Worm (Caenorhabditis elegans): ENCODE results near the gene srxa-4.

srxa-4 gene

DNA sequence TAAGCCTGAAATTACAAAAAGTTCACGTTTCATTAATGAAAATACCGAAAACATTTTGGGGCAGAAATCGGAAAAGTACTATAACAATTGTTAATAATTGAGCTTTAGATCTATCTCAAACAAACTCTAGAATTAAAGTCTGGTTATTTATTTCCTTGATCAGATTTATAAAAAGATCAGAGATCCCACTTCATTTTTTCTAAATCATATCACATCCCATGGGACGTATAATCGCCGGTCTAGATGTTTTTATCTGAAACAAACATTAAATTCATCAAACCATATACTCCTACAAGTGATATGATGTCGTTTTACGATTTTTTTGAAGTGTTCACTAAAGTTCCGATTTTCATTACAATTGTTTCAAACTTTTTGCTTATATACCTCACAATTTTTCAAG is 8.6 kb upstream of the srxa-4 start, which contains the start of gene str-41:
str-41 (plus strand) TSS at position 301 of the 400 bp plus-strand sequence.
- TF ChIP-seq sptf-1 (tag; optimal IDR thresholded peaks at IDR 0.05): no peak
- no peak for TF ChIP-seq ceh-83 (GFP tag; optimal IDR thresholded peaks at IDR 0.05)
- no peak for TF ChIP-seq hlh-1 (tag; optimal IDR thresholded peaks at IDR 0.05)
- no peak for TF ChIP-seq elt-3 (tag; optimal IDR thresholded peaks at IDR 0.05)
- TF ChIP-seq snpc-4 (tag; optimal IDR thresholded peaks at IDR 0.05): no peak
- TF ChIP-seq unc-62 (GFP tag; optimal IDR thresholded peaks at IDR 0.05): no peak
- TF ChIP-seq drap-1 (GFP tag; optimal IDR thresholded peaks at IDR 0.05): no peak
- TF ChIP-seq lin-13 (tag; optimal IDR thresholded peaks at IDR 0.05): no peak
- no peak for TF ChIP-seq unc-39 (tag; optimal IDR thresholded peaks at IDR 0.05)
- TF ChIP-seq M03D4.4 (tag; optimal IDR thresholded peaks at IDR 0.05): no peak
- no peak for TF ChIP-seq blmp-1 (tag; optimal IDR thresholded peaks at IDR 0.05)
- TF ChIP-seq nhr-76 (tag; optimal IDR thresholded peaks at IDR 0.05): no peak
- no peak for TF ChIP-seq pha-4 (tag; optimal IDR thresholded peaks at IDR 0.05)
- TF ChIP-seq ceh-39 (tag; optimal IDR thresholded peaks at IDR 0.05): no peak

- TF ChIP-seq elt-1 (tag; optimal IDR thresholded peaks at IDR 0.05; ENCODE audit: borderline replicate concordance, insufficient read depth) (no peak), mep-1 (tag; optimal IDR thresholded peaks at IDR 0.05) (no peak), drap-1 (GFP tag; optimal IDR thresholded peaks at IDR 0.05) (no peak), mab-5 (tag; optimal IDR thresholded peaks at IDR 0.05) (no peak), nhr-237 (tag; optimal IDR thresholded peaks at IDR 0.05) (no peak), snpc-4 (tag; optimal IDR thresholded peaks at IDR 0.05) (no peak), flh-1 (GFP tag; optimal IDR thresholded peaks at IDR 0.05) (no peak), pha-4 (tag; optimal IDR thresholded peaks at IDR 0.05) (no peak), lin-13 (tag; optimal IDR thresholded peaks at IDR 0.05) (no peak), unc-62 (GFP tag; optimal IDR thresholded peaks at IDR 0.05) (no peak), cnd-1 (tag; optimal IDR thresholded peaks at IDR 0.05) (no peak)
Measured at ce11 chrV:7413107-7413774, 7.0 kb upstream of the srxa-4 start, which contains the start of gene F18E3.11. F18E3.11 (plus strand) TSS chrV:7413482.

ce11 chrV:7414909-7415308 is 5.4 kb upstream of the srxa-4 start, which contains the start of gene F18E3.12:
F18E3.12 (plus strand) TSS chrV:7414985.
- TF ChIP-seq zip-8 (tag; optimal IDR thresholded peaks at IDR 0.05) (no peak), ceh-83 (GFP tag; optimal IDR thresholded peaks at IDR 0.05) (no peak), sptf-1 (tag; optimal IDR thresholded peaks at IDR 0.05) (no peak), unc-39 (tag; optimal IDR thresholded peaks at IDR 0.05) (no peak), nhr-12 (tag; optimal IDR thresholded peaks at IDR 0.05) (no peak), ceh-39 (tag; optimal IDR thresholded peaks at IDR 0.05) (no peak), flh-1 (GFP tag; optimal IDR thresholded peaks at IDR 0.05) (no peak), lin-13 (tag; optimal IDR thresholded peaks at IDR 0.05) (no peak)

- TF ChIP-seq ces-1 (GFP tag; optimal IDR thresholded peaks at IDR 0.05) (no peak), lin-32 (GFP tag; optimal IDR thresholded peaks at IDR 0.05) (no peak), tbx-8 (GFP tag; optimal IDR thresholded peaks at IDR 0.05) (no peak), elt-3 (tag; optimal IDR thresholded peaks at IDR 0.05) (peak; percentile 22), mab-5 (tag; optimal IDR thresholded peaks at IDR 0.05) (no peak), unc-62 (GFP tag; optimal IDR thresholded peaks at IDR 0.05) (peak; percentile 69), unc-39 (tag; optimal IDR thresholded peaks at IDR 0.05) (no peak)
Measured at ce11 chrV:7415780-7416428, 4.4 kb upstream of the srxa-4 start, which contains the start of gene F18E3.13. F18E3.13 (plus strand) TSS chrV:7416164.

DNA sequence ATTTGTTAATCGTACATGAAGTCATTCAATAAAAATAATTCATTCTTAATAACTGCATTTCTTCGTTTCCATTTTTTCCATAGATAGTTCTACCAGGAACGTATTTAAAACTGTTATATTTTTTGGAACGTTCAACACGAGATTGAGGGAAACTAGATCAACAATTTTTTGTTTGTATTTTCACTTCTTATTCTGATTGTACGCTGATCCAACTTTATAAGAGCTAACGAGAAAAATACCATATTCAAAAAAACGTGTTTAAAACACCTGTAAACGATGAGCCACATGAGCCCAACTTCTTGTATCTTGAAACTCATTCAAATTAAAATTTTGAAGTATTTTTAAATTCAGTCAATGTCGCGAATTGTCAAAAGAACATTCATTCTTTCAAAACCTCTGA is 3.7 kb upstream of the srxa-4 start:
- TF ChIP-seq nhr-237 (tag; optimal IDR thresholded peaks at IDR 0.05) (no peak), tbx-8 (GFP tag; optimal IDR thresholded peaks at IDR 0.05) (no peak), nhr-2 (tag; optimal IDR thresholded peaks at IDR 0.05) (no peak), bed-3 (GFP tag; optimal IDR thresholded peaks at IDR 0.05) (no peak), ceh-39 (tag; optimal IDR thresholded peaks at IDR 0.05) (no peak), lsy-2 (tag; optimal IDR thresholded peaks at IDR 0.05) (no peak), hlh-1 (tag; optimal IDR thresholded peaks at IDR 0.05) (no peak), sptf-1 (tag; optimal IDR thresholded peaks at IDR 0.05) (no peak), sem-2 (GFP tag; optimal IDR thresholded peaks at IDR 0.05) (no peak), cnd-1 (tag; optimal IDR thresholded peaks at IDR 0.05) (no peak), mls-2 (tag; optimal IDR thresholded peaks at IDR 0.05) (no peak), nhr-12 (tag; optimal IDR thresholded peaks at IDR 0.05) (no peak), elt-1 (tag; optimal IDR thresholded peaks at IDR 0.05; ENCODE audit: borderline replicate concordance, insufficient read depth) (no peak), flh-1 (GFP tag; optimal IDR thresholded peaks at IDR 0.05) (no peak), ceh-83 (GFP tag; optimal IDR thresholded peaks at IDR 0.05) (no peak)
